Worm (Caenorhabditis elegans): Measurements from ENCODE around the gene Y48D7A.1.

Y48D7A.1 gene

ce11 chrX:3054802-3055201 is 45.5 kb downstream of the Y48D7A.1 start, which contains the start of gene twk-26:
twk-26 (minus strand) TSS chrX:3054824.
- TF ChIP-seq ref-1 (GFP tag; conservative IDR thresholded peaks at IDR 0.05) (no peak), med-1 (GFP tag; optimal IDR thresholded peaks at IDR 0.05; ENCODE audit: insufficient read depth) (no peak), T22C8.4 (GFP tag; IDR thresholded peaks at IDR 0.05) (no peak), klf-2 (GFP tag; conservative IDR thresholded peaks at IDR 0.05) (no peak), flt-1 (GFP tag; IDR thresholded peaks at IDR 0.05) (no peak), ztf-29 (GFP tag; IDR thresholded peaks at IDR 0.05) (no peak), cog-1 (tag; optimal IDR thresholded peaks at IDR 0.05) (no peak), ztf-23 (GFP tag; IDR thresholded peaks at IDR 0.05) (no peak), tab-1 (GFP tag; IDR thresholded peaks at IDR 0.05) (no peak)

- TF ChIP-seq ztf-23 (GFP tag; IDR thresholded peaks at IDR 0.05) = no peak
- TF ChIP-seq ztf-29 (GFP tag; IDR thresholded peaks at IDR 0.05) = no peak
- TF ChIP-seq T22C8.4 (GFP tag; IDR thresholded peaks at IDR 0.05) = no peak
- no peak for TF ChIP-seq ref-1 (GFP tag; conservative IDR thresholded peaks at IDR 0.05)
- TF ChIP-seq med-1 (GFP tag; optimal IDR thresholded peaks at IDR 0.05; ENCODE audit: insufficient read depth) = no peak
- TF ChIP-seq cog-1 (tag; optimal IDR thresholded peaks at IDR 0.05) = no peak
- TF ChIP-seq tab-1 (GFP tag; IDR thresholded peaks at IDR 0.05) = no peak
- no peak for TF ChIP-seq flt-1 (GFP tag; IDR thresholded peaks at IDR 0.05)
Observed at ce11 chrX:3056098-3056497, 46.8 kb downstream of the Y48D7A.1 start.

ce11 chrX:3057656-3058055 is 48.4 kb downstream of the Y48D7A.1 start:
- TF ChIP-seq med-1 (GFP tag; optimal IDR thresholded peaks at IDR 0.05; ENCODE audit: insufficient read depth) = no peak
- TF ChIP-seq T22C8.4 (GFP tag; IDR thresholded peaks at IDR 0.05) = no peak
- TF ChIP-seq klf-2 (GFP tag; conservative IDR thresholded peaks at IDR 0.05) = no peak
- no peak for TF ChIP-seq ztf-29 (GFP tag; IDR thresholded peaks at IDR 0.05)
- no peak for TF ChIP-seq ztf-23 (GFP tag; IDR thresholded peaks at IDR 0.05)
- TF ChIP-seq ref-1 (GFP tag; conservative IDR thresholded peaks at IDR 0.05) = no peak
- TF ChIP-seq flt-1 (GFP tag; IDR thresholded peaks at IDR 0.05) = no peak
- no peak for TF ChIP-seq cog-1 (tag; optimal IDR thresholded peaks at IDR 0.05)
- no peak for TF ChIP-seq tab-1 (GFP tag; IDR thresholded peaks at IDR 0.05)

ce11 chrX:3059299-3059698 is 50.0 kb downstream of the Y48D7A.1 start, which contains the start of gene rsef-1:
rsef-1 (minus strand) TSS chrX:3059399.
- no peak for TF ChIP-seq ref-1 (GFP tag; conservative IDR thresholded peaks at IDR 0.05)
- TF ChIP-seq cog-1 (tag; optimal IDR thresholded peaks at IDR 0.05) = no peak
- no peak for TF ChIP-seq med-1 (GFP tag; optimal IDR thresholded peaks at IDR 0.05; ENCODE audit: insufficient read depth)
- no peak for TF ChIP-seq T22C8.4 (GFP tag; IDR thresholded peaks at IDR 0.05)
- TF ChIP-seq tab-1 (GFP tag; IDR thresholded peaks at IDR 0.05) = no peak
- TF ChIP-seq klf-2 (GFP tag; conservative IDR thresholded peaks at IDR 0.05) = no peak
- no peak for TF ChIP-seq ztf-23 (GFP tag; IDR thresholded peaks at IDR 0.05)
- TF ChIP-seq flt-1 (GFP tag; IDR thresholded peaks at IDR 0.05) = no peak
- no peak for TF ChIP-seq ztf-29 (GFP tag; IDR thresholded peaks at IDR 0.05)

Data from whole organism, midembryonic.